Worm (Caenorhabditis elegans) whole organism, L4 larva: ENCODE measurements around the gene pafo-1.
A peak's percentile ranks its signal among the peaks of the same experiment; 100 is the strongest.
"Not testable (repeated sequence)": the region's sequence is repeated elsewhere in the genome, so short reads cannot be mapped to it uniquely, and the experiment has no call there.

Source experiments
- F37D6.2 ChIP-seq: sonication (generic microtip); optimal IDR thresholded peaks from 2 replicates; lab custom pipeline; 2016; ENCODE audit warnings: mild to moderate bottlenecking, missing genetic modification characterization, missing compliant biosample characterization
- T20F7.1 ChIP-seq: fragments of 200-800 bp; sonication (Bioruptor generic); optimal IDR thresholded peaks from 2 replicates; lab custom pipeline; 2018; ENCODE audit warnings: mild to moderate bottlenecking, missing genetic modification characterization, missing compliant biosample characterization
- T26A8.4 ChIP-seq: fragments of 200-800 bp; sonication (Bioruptor generic); IDR thresholded peaks from 2 replicates; pipeline ENCODE4 v1.3.6; 2022; ENCODE audit warnings: missing genetic modification characterization, missing compliant biosample characterization
- Y48G9A.11 ChIP-seq: fragments of 200-800 bp; sonication (Bioruptor generic); IDR thresholded peaks from 2 replicates; pipeline ENCODE4 v1.3.6; 2022; ENCODE audit warnings: missing genetic modification reagents, missing genetic modification characterization, missing compliant biosample characterization
- ZK337.2 ChIP-seq: fragments of 200-800 bp; sonication (Bioruptor generic); IDR thresholded peaks from 2 replicates; pipeline ENCODE4 v1.3.6; 2022; ENCODE audit warnings: missing genetic modification reagents, missing genetic modification characterization, missing compliant biosample characterization
- aha-1 ChIP-seq: fragments of 150-350 bp; peaks from one replicate; lab custom pipeline; 2014; ENCODE audit warnings: missing biosample characterization, missing genetic modification characterization
- ama-1 ChIP-seq: fragments of 150-350 bp; optimal IDR thresholded peaks from 2 replicates; lab custom pipeline; 2014; ENCODE audit warnings: inconsistent platforms, mixed read lengths
- ceh-20 ChIP-seq: fragments of 200-800 bp; sonication (Bioruptor generic); IDR thresholded peaks from 2 replicates; pipeline ENCODE4 v1.3.6; 2022; ENCODE audit warnings: missing genetic modification reagents, missing genetic modification characterization, missing compliant biosample characterization
- ctbp-1 ChIP-seq: fragments of 200-800 bp; sonication (Bioruptor generic); IDR thresholded peaks from 2 replicates; pipeline ENCODE4 v1.3.6; 2022; ENCODE audit warnings: missing genetic modification reagents, missing genetic modification characterization, missing compliant biosample characterization
- daf-16 ChIP-seq, 3 experiments: sonication (generic microtip); optimal IDR thresholded peaks; 2 replicates each; lab custom pipeline; 2016 to 2017; ENCODE audit warnings: missing genetic modification characterization in 3 of 3, missing genetic modification reagents in 3 of 3, mild to moderate bottlenecking in 2 of 3, missing compliant biosample characterization in 2 of 3, missing biosample characterization in 1 of 3, moderate library complexity in 1 of 3
- daf-19 ChIP-seq: fragments of 200-800 bp; sonication (Bioruptor generic); conservative IDR thresholded peaks from 2 replicates; pipeline ENCODE4 v1.3.6; 2022; ENCODE audit warnings: missing genetic modification characterization, missing compliant biosample characterization
- dmd-6 ChIP-seq: fragments of 200-800 bp; sonication (Bioruptor generic); IDR thresholded peaks from 2 replicates; pipeline ENCODE4 v1.3.6; 2022; ENCODE audit warnings: missing genetic modification reagents, missing genetic modification characterization, missing compliant biosample characterization
- dmd-9 ChIP-seq: fragments of 200-800 bp; sonication (Bioruptor generic); IDR thresholded peaks from 2 replicates; pipeline ENCODE4 v1.3.6; 2022; ENCODE audit warnings: missing genetic modification reagents, missing genetic modification characterization, missing compliant biosample characterization
- dpl-1 ChIP-seq: fragments of 150-350 bp; optimal IDR thresholded peaks from 2 replicates; lab custom pipeline; 2014; ENCODE audit warnings: missing biosample characterization, missing genetic modification reagents, missing genetic modification characterization
- dve-1 ChIP-seq: sonication (generic microtip); optimal IDR thresholded peaks from 2 replicates; lab custom pipeline; 2017; ENCODE audit warnings: antibody characterized with exemption, mild to moderate bottlenecking, missing genetic modification characterization, missing compliant biosample characterization; ENCODE audit not compliant: insufficient read depth
- egl-43 ChIP-seq: fragments of 200-800 bp; sonication (Bioruptor generic); IDR thresholded peaks from 2 replicates; pipeline ENCODE4 v1.3.6; 2022; ENCODE audit warnings: missing genetic modification reagents, missing genetic modification characterization, missing compliant biosample characterization
- hif-1 ChIP-seq, 2 experiments: sonication (generic microtip); optimal IDR thresholded peaks; 2 replicates each; lab custom pipeline; 2016 to 2017; ENCODE audit warnings: missing compliant biosample characterization in 2 of 2, missing genetic modification characterization in 2 of 2, missing genetic modification reagents in 2 of 2, missing genotype in 2 of 2, mild to moderate bottlenecking in 1 of 2
- hlh-11 ChIP-seq: fragments of 200-800 bp; sonication (Bioruptor generic); optimal IDR thresholded peaks from 2 replicates; lab custom pipeline; 2018; ENCODE audit warnings: mild to moderate bottlenecking, missing genetic modification characterization, missing compliant biosample characterization
- hlh-30 ChIP-seq: sonication (generic microtip); optimal IDR thresholded peaks from 2 replicates; lab custom pipeline; 2017; ENCODE audit warnings: antibody characterized with exemption, mild to moderate bottlenecking, missing genetic modification characterization, missing compliant biosample characterization; ENCODE audit not compliant: insufficient read depth
- hmg-1.1 ChIP-seq: fragments of 200-800 bp; sonication (Bioruptor generic); IDR thresholded peaks from 2 replicates; pipeline ENCODE4 v1.3.6; 2022; ENCODE audit warnings: missing genetic modification reagents, missing genetic modification characterization, missing compliant biosample characterization
- lim-7 ChIP-seq: fragments of 200-800 bp; sonication (Bioruptor generic); IDR thresholded peaks from 2 replicates; pipeline ENCODE4 v1.3.6; 2022; ENCODE audit warnings: missing genetic modification characterization, missing compliant biosample characterization
- lin-13 ChIP-seq: fragments of 150-350 bp; optimal IDR thresholded peaks from 2 replicates; lab custom pipeline; 2014; ENCODE audit warnings: missing biosample characterization, missing genetic modification reagents, missing genetic modification characterization
- lin-29 ChIP-seq: fragments of 200-800 bp; sonication (Bioruptor generic); IDR thresholded peaks from 2 replicates; pipeline ENCODE4 v1.3.6; 2022; ENCODE audit warnings: missing genetic modification reagents, missing genetic modification characterization, missing compliant biosample characterization
- lsy-2 ChIP-seq, 2 experiments: fragments of 150-350 bp in 1 of 2; sonication (generic microtip) in 1 of 2; optimal IDR thresholded peaks; 2 replicates each; lab custom pipeline; 2014 to 2017; ENCODE audit warnings: missing biosample characterization in 2 of 2, missing genetic modification characterization in 2 of 2
- mdl-1 ChIP-seq, 2 experiments: fragments of 150-350 bp in 1 of 2; sonication (generic microtip) in 1 of 2; optimal IDR thresholded peaks; 2 replicates each; lab custom pipeline; 2014 to 2017; ENCODE audit warnings: missing biosample characterization in 2 of 2, missing genetic modification characterization in 2 of 2
- mep-1 ChIP-seq: fragments of 150-350 bp; sonication (generic microtip); optimal IDR thresholded peaks from 3 replicates; lab custom pipeline; 2014; ENCODE audit warnings: missing biosample characterization, missing genetic modification characterization
- mes-2 ChIP-seq: sonication (generic microtip); optimal IDR thresholded peaks from 2 replicates; lab custom pipeline; 2016; ENCODE audit warnings: missing genotype, mild to moderate bottlenecking, missing genetic modification characterization, missing compliant biosample characterization; ENCODE audit not compliant: poor library complexity, severe bottlenecking
- mxl-3 ChIP-seq: fragments of 200-800 bp; sonication (Bioruptor generic); optimal IDR thresholded peaks from 2 replicates; lab custom pipeline; 2018; ENCODE audit warnings: mild to moderate bottlenecking, missing genetic modification characterization, missing compliant biosample characterization
- nhr-102 ChIP-seq: sonication (generic microtip); optimal IDR thresholded peaks from 2 replicates; lab custom pipeline; 2016; ENCODE audit warnings: mild to moderate bottlenecking, missing genetic modification characterization, moderate library complexity, missing compliant biosample characterization
- nhr-25 ChIP-seq: sonication (generic microtip); optimal IDR thresholded peaks from 2 replicates; lab custom pipeline; 2017; ENCODE audit warnings: missing genetic modification characterization, mild to moderate bottlenecking, missing compliant biosample characterization, antibody characterized with exemption, moderate library complexity, borderline replicate concordance; ENCODE audit not compliant: insufficient read depth
- nhr-28 ChIP-seq: fragments of 150-350 bp; optimal IDR thresholded peaks from 2 replicates; lab custom pipeline; 2014; ENCODE audit warnings: missing biosample characterization, missing genetic modification characterization
- nhr-42 ChIP-seq: fragments of 200-800 bp; sonication (Bioruptor generic); IDR thresholded peaks from 2 replicates; pipeline ENCODE4 v1.3.6; 2022; ENCODE audit warnings: missing genetic modification characterization, missing compliant biosample characterization
- nhr-48 ChIP-seq: sonication (generic microtip); optimal IDR thresholded peaks from 2 replicates; lab custom pipeline; 2016; ENCODE audit warnings: mild to moderate bottlenecking, missing genetic modification characterization, missing compliant biosample characterization
- nhr-77 ChIP-seq: fragments of 150-350 bp; optimal IDR thresholded peaks from 2 replicates; lab custom pipeline; 2014; ENCODE audit warnings: missing biosample characterization, missing genetic modification characterization
- pha-4 ChIP-seq, 2 experiments: fragments of 150-350 bp in 1 of 2; fragments of 200-800 bp in 1 of 2; sonication (Bioruptor generic) in 1 of 2; IDR thresholded peaks in 1 of 2; optimal IDR thresholded peaks in 1 of 2; 2 replicates each; pipeline versions ENCODE4 v1.3.6 to Lab custom; 2014 to 2022; ENCODE audit warnings: missing genetic modification characterization in 2 of 2, missing genetic modification reagents in 2 of 2, missing biosample characterization in 1 of 2, missing compliant biosample characterization in 1 of 2
- php-3 ChIP-seq: fragments of 200-800 bp; sonication (Bioruptor generic); IDR thresholded peaks from 2 replicates; pipeline ENCODE4 v1.3.6; 2022; ENCODE audit warnings: missing genetic modification reagents, missing genetic modification characterization, missing compliant biosample characterization
- rbr-2 ChIP-seq: sonication (generic microtip); optimal IDR thresholded peaks from 2 replicates; lab custom pipeline; 2016; ENCODE audit warnings: missing genotype, missing genetic modification characterization, missing compliant biosample characterization
- set-16 ChIP-seq: fragments of 200-800 bp; sonication (Bioruptor generic); IDR thresholded peaks from 2 replicates; pipeline ENCODE4 v1.3.6; 2022; ENCODE audit warnings: missing genetic modification reagents, missing genetic modification characterization, missing compliant biosample characterization
- snpc-1.2 ChIP-seq: fragments of 200-800 bp; sonication (Bioruptor generic); IDR thresholded peaks from 2 replicates; pipeline ENCODE4 v1.3.6; 2022; ENCODE audit warnings: missing genetic modification reagents, missing genetic modification characterization, missing compliant biosample characterization
- spr-1 ChIP-seq: sonication (generic microtip); optimal IDR thresholded peaks from 2 replicates; lab custom pipeline; 2016; ENCODE audit warnings: mild to moderate bottlenecking, missing genetic modification characterization, missing compliant biosample characterization
- tra-1 ChIP-seq: fragments of 200-800 bp; sonication (Bioruptor generic); IDR thresholded peaks from 2 replicates; pipeline ENCODE4 v1.3.6; 2022; ENCODE audit warnings: missing genetic modification reagents, missing genetic modification characterization, missing compliant biosample characterization
- unc-130 ChIP-seq: sonication (generic microtip); optimal IDR thresholded peaks from 2 replicates; lab custom pipeline; 2016; ENCODE audit warnings: missing genetic modification reagents, missing genetic modification characterization, missing compliant biosample characterization
- vab-7 ChIP-seq: fragments of 200-800 bp; sonication (Bioruptor generic); IDR thresholded peaks from 2 replicates; pipeline ENCODE4 v1.3.6; 2022; ENCODE audit warnings: missing genetic modification reagents, missing genetic modification characterization, missing compliant biosample characterization

The pafo-1 gene

ce11 chrV:11503081-11503751 lies 18.3 kb upstream of the pafo-1 start, which contains the start of gene C55A6.12 (continued):
- no peak for TF ChIP-seq ama-1 (lab: Kevin White, UChicago)
- no peak for TF ChIP-seq T26A8.4 (GFP tag; lab: Robert Waterston, UW)

- TF ChIP-seq nhr-28 (tag; lab: Kevin White, UChicago) = peak; percentile 12
- TF ChIP-seq egl-43 (GFP tag; lab: Robert Waterston, UW) = peak; percentile 78; the same call in 1 of the 2 replicates
- peak; percentile 61 for TF ChIP-seq hlh-11 (tag; lab: Kevin White, UChicago)
- TF ChIP-seq hlh-30 (tag; lab: Kevin White, UChicago) = peak; percentile 49
- peak; percentile 62 for TF ChIP-seq spr-1
- peak in 1 of 2 experiments; percentile 52 for TF ChIP-seq mdl-1 (tag; optimal IDR thresholded peaks at IDR 0.05; lab: Kevin White, UChicago)
- peak; percentile 26 for TF ChIP-seq nhr-25 (tag; lab: Kevin White, UChicago)
- TF ChIP-seq Y48G9A.11 = 0 out of 2 replicates have a peak, but pooled peaks have one; percentile 54
- peak; percentile 41 for TF ChIP-seq mxl-3 (GFP tag; lab: Kevin White, UChicago)
- peak; percentile 11 for TF ChIP-seq nhr-77
- peak; percentile 50 for TF ChIP-seq nhr-102 (tag; lab: Kevin White, UChicago)
- TF ChIP-seq daf-16 (GFP tag; optimal IDR thresholded peaks at IDR 0.05; lab: Kevin White, UChicago); pha-4 (tag; optimal IDR thresholded peaks at IDR 0.05; lab: Kevin White, UChicago): not testable (repeated sequence)
- TF ChIP-seq daf-16 (tag; optimal IDR thresholded peaks at IDR 0.05; lab: Kevin White, UChicago) = peak; percentile 51
- TF ChIP-seq daf-19 (GFP tag; lab: Robert Waterston, UW) = 0 out of 2 replicates have a peak, but pooled peaks have one; percentile 38
- TF ChIP-seq hmg-1.1 (GFP tag; lab: Robert Waterston, UW) = peak; percentile 91
- peak; percentile 81 for TF ChIP-seq rbr-2 (tag; lab: Kevin White, UChicago)
- peak; percentile 70; the same call in 1 of the 2 replicates for TF ChIP-seq vab-7 (GFP tag; lab: Robert Waterston, UW)
- peak; percentile 68 for TF ChIP-seq T26A8.4 (GFP tag; lab: Robert Waterston, UW)
- peak; percentile 53; the same call in 1 of the 2 replicates for TF ChIP-seq php-3 (GFP tag; lab: Robert Waterston, UW)
- TF ChIP-seq aha-1 = peak; percentile 55
- peak; percentile 78 for TF ChIP-seq snpc-1.2 (GFP tag; lab: Robert Waterston, UW)
- peak; percentile 42 for TF ChIP-seq lin-13 (GFP tag; lab: Kevin White, UChicago)
- TF ChIP-seq ZK337.2 = 0 out of 2 replicates have a peak, but pooled peaks have one; percentile 11
- TF ChIP-seq lim-7 (GFP tag; lab: Robert Waterston, UW) = peak; percentile 12
- TF ChIP-seq lin-29 (GFP tag; lab: Robert Waterston, UW) = 0 out of 2 replicates have a peak, but pooled peaks have one; percentile 41
- TF ChIP-seq ceh-20 (GFP tag; lab: Robert Waterston, UW) = peak; percentile 69
- peak; percentile 88 for TF ChIP-seq pha-4 (GFP tag; IDR thresholded peaks at IDR 0.05; lab: Robert Waterston, UW)
- peak; percentile 64 for TF ChIP-seq nhr-48
- peak; percentile 56 for TF ChIP-seq dve-1 (tag; lab: Kevin White, UChicago)
- TF ChIP-seq nhr-42 (GFP tag; lab: Robert Waterston, UW) = peak; percentile 76
- TF ChIP-seq unc-130 (GFP tag; lab: Kevin White, UChicago) = peak; percentile 85
- peak; percentile 79 for TF ChIP-seq dmd-6 (GFP tag; lab: Robert Waterston, UW)
- peak; percentile 67; the same call in 1 of the 2 replicates for TF ChIP-seq dmd-9 (GFP tag; lab: Robert Waterston, UW)
- TF ChIP-seq set-16 (GFP tag; lab: Robert Waterston, UW) = peak; percentile 54; the same call in 1 of the 2 replicates
- TF ChIP-seq F37D6.2 (tag; lab: Kevin White, UChicago) = peak; percentile 63
- TF ChIP-seq ctbp-1 (GFP tag; lab: Robert Waterston, UW) = peak; percentile 95
- TF ChIP-seq lsy-2 (tag; optimal IDR thresholded peaks at IDR 0.05; lab: Kevin White, UChicago) = peak; percentile 31 to 81
- TF ChIP-seq T20F7.1 (GFP tag; lab: Kevin White, UChicago) = peak; percentile 36
- TF ChIP-seq hif-1 (tag; optimal IDR thresholded peaks at IDR 0.05; lab: Kevin White, UChicago) = peak in 1 of 2 experiments; percentile 23
- TF ChIP-seq tra-1 = 0 out of 2 replicates have a peak, but pooled peaks have one; percentile 55
- peak; percentile 44 for TF ChIP-seq dpl-1
- peak; percentile 88 for TF ChIP-seq mep-1 (tag; lab: Kevin White, UChicago)
- TF ChIP-seq mes-2 (tag; lab: Kevin White, UChicago) = peak; percentile 89
Measured at ce11 chrV:11504853-11505397, 16.6 kb upstream of the pafo-1 start, which contains the start of the genes C55A6.1 and C55A6.10. TSS of gene C55A6.1 (minus strand) at chrV:11504968. TSS of gene C55A6.10 (plus strand) at chrV:11505347.
